Worm (Caenorhabditis elegans) whole organism, L2 larva: ENCODE measurements around the gene F40F8.4.

ENCODE experiments used
- C34F6.9 ChIP-seq: fragments of 150-350 bp; optimal IDR thresholded peaks from 2 replicates; lab custom pipeline; 2014; ENCODE audit warnings: missing biosample characterization, missing genetic modification characterization
- F13H6.1 ChIP-seq: sonication (generic microtip); optimal IDR thresholded peaks from 2 replicates; lab custom pipeline; 2016; ENCODE audit warnings: missing genetic modification characterization, missing compliant biosample characterization
- R02D3.7 ChIP-seq: fragments of 150-350 bp; optimal IDR thresholded peaks from 2 replicates; lab custom pipeline; 2014; ENCODE audit warnings: missing biosample characterization, missing genetic modification characterization
- Y55F3AM.14 ChIP-seq: fragments of 200-800 bp; sonication (Bioruptor generic); optimal IDR thresholded peaks from 2 replicates; lab custom pipeline; 2018; ENCODE audit warnings: mild to moderate bottlenecking, missing genetic modification characterization, missing compliant biosample characterization
- ama-1 ChIP-seq: fragments of 150-350 bp; optimal IDR thresholded peaks from 2 replicates; lab custom pipeline; 2018; ENCODE audit warnings: inconsistent platforms
- blmp-1 ChIP-seq: sonication (generic microtip); optimal IDR thresholded peaks from 2 replicates; lab custom pipeline; 2017; ENCODE audit warnings: missing genetic modification characterization, mild to moderate bottlenecking, missing compliant biosample characterization, antibody characterized with exemption, moderate library complexity; ENCODE audit not compliant: insufficient read depth
- ceh-16 ChIP-seq: fragments of 150-350 bp; optimal IDR thresholded peaks from 2 replicates; lab custom pipeline; 2014; ENCODE audit warnings: missing biosample characterization, missing genetic modification characterization
- ceh-82 ChIP-seq: fragments of 150-350 bp; optimal IDR thresholded peaks from 2 replicates; lab custom pipeline; 2014; ENCODE audit warnings: missing biosample characterization, missing genetic modification characterization
- crh-2 ChIP-seq: sonication (generic microtip); optimal IDR thresholded peaks from 2 replicates; lab custom pipeline; 2017; ENCODE audit warnings: missing biosample characterization, missing genetic modification characterization
- dmd-4 ChIP-seq: sonication (generic microtip); optimal IDR thresholded peaks from 2 replicates; lab custom pipeline; 2017; ENCODE audit warnings: missing biosample characterization, missing genetic modification characterization
- elt-1 ChIP-seq: fragments of 150-350 bp; optimal IDR thresholded peaks from 2 replicates; lab custom pipeline; 2014; ENCODE audit warnings: missing biosample characterization, missing genetic modification characterization
- elt-3 ChIP-seq: sonication (generic microtip); optimal IDR thresholded peaks from 2 replicates; lab custom pipeline; 2017; ENCODE audit warnings: missing biosample characterization, missing genetic modification characterization
- fos-1 ChIP-seq: fragments of 150-350 bp; optimal IDR thresholded peaks from 2 replicates; lab custom pipeline; 2014; ENCODE audit warnings: missing biosample characterization, missing genetic modification characterization
- gmeb-1 ChIP-seq: fragments of 150-350 bp; optimal IDR thresholded peaks from 2 replicates; lab custom pipeline; 2014; ENCODE audit warnings: missing biosample characterization, missing genetic modification characterization
- lin-11 ChIP-seq: fragments of 150-350 bp; sonication (generic microtip); optimal IDR thresholded peaks from 2 replicates; lab custom pipeline; 2014; ENCODE audit warnings: missing biosample characterization, missing genetic modification characterization, inconsistent platforms, mixed read lengths
- lin-39 ChIP-seq: fragments of 150-350 bp; optimal IDR thresholded peaks from 2 replicates; lab custom pipeline; 2014; ENCODE audit warnings: missing biosample characterization, missing genetic modification reagents, missing genetic modification characterization
- lsy-2 ChIP-seq, 2 experiments: fragments of 150-350 bp in 1 of 2; sonication (generic microtip) in 1 of 2; optimal IDR thresholded peaks; 2 replicates each; lab custom pipeline; 2014 to 2017; ENCODE audit warnings: missing biosample characterization in 2 of 2, missing genetic modification characterization in 2 of 2
- nhr-10 ChIP-seq: sonication (generic microtip); optimal IDR thresholded peaks from 2 replicates; lab custom pipeline; 2017; ENCODE audit warnings: missing biosample characterization, missing genetic modification characterization
- nhr-129 ChIP-seq: fragments of 150-350 bp; optimal IDR thresholded peaks from 2 replicates; lab custom pipeline; 2014; ENCODE audit warnings: missing biosample characterization, missing genetic modification characterization
- nhr-23 ChIP-seq: fragments of 150-350 bp; optimal IDR thresholded peaks from 2 replicates; lab custom pipeline; 2014; ENCODE audit warnings: missing biosample characterization, missing genetic modification reagents, missing genetic modification characterization
- nhr-77 ChIP-seq: fragments of 150-350 bp; optimal IDR thresholded peaks from 2 replicates; lab custom pipeline; 2014; ENCODE audit warnings: missing biosample characterization, missing genetic modification characterization
- sem-4 ChIP-seq: fragments of 150-350 bp; optimal IDR thresholded peaks from 2 replicates; lab custom pipeline; 2014; ENCODE audit warnings: missing biosample characterization, missing genetic modification reagents, missing genetic modification characterization
- skn-1 ChIP-seq: sonication (generic microtip); optimal IDR thresholded peaks from 2 replicates; lab custom pipeline; 2017; ENCODE audit warnings: missing biosample characterization, missing genetic modification characterization
- sma-3 ChIP-seq: sonication (generic microtip); optimal IDR thresholded peaks from 2 replicates; lab custom pipeline; 2016; ENCODE audit warnings: missing genetic modification reagents, missing genetic modification characterization, missing compliant biosample characterization
- sma-9 ChIP-seq, 2 experiments: fragments of 150-350 bp in 1 of 2; sonication (generic microtip) in 1 of 2; optimal IDR thresholded peaks; 2 replicates each; lab custom pipeline; 2014 to 2016; ENCODE audit warnings: missing genetic modification characterization in 2 of 2, mild to moderate bottlenecking in 1 of 2, missing biosample characterization in 1 of 2, missing compliant biosample characterization in 1 of 2, missing genetic modification reagents in 1 of 2, moderate library complexity in 1 of 2
- unc-39 ChIP-seq: fragments of 150-350 bp; optimal IDR thresholded peaks from 2 replicates; lab custom pipeline; 2014; ENCODE audit warnings: missing biosample characterization, missing genetic modification characterization
- unc-55 ChIP-seq: fragments of 150-350 bp; sonication (generic microtip); optimal IDR thresholded peaks from 3 replicates; lab custom pipeline; 2014; ENCODE audit warnings: missing biosample characterization, missing genetic modification reagents, missing genetic modification characterization

Gene F40F8.4

ce11 chrII:11155400-11155799 is 15.4 kb upstream of the F40F8.4 start:
- TF ChIP-seq unc-39 (tag; lab: Kevin White, UChicago) (no peak), fos-1 (peak; percentile 8)

- TF ChIP-seq crh-2 (tag; lab: Kevin White, UChicago): peak; percentile 14
- no peak for TF ChIP-seq ceh-16 (tag; lab: Kevin White, UChicago)
- TF ChIP-seq, all 48 proteins: peak for 1
Observed at ce11 chrII:11154957-11155356, 14.9 kb upstream of the F40F8.4 start.

- TF ChIP-seq blmp-1 (tag; lab: Kevin White, UChicago) (peak; percentile 13), unc-39 (tag; lab: Kevin White, UChicago) (no peak), R02D3.7 (tag; lab: Kevin White, UChicago) (no peak), fos-1 (peak; percentile 68), nhr-23 (tag; lab: Kevin White, UChicago) (no peak), elt-3 (tag; lab: Kevin White, UChicago) (no peak), Y55F3AM.14 (GFP tag; lab: Kevin White, UChicago) (no peak), dmd-4 (no peak)
Observed at ce11 chrII:11153800-11154199, 13.8 kb upstream of the F40F8.4 start.

ce11 chrII:11153080-11153479 is 13.0 kb upstream of the F40F8.4 start:
- peak; percentile 33 for TF ChIP-seq sma-9 (GFP tag; optimal IDR thresholded peaks at IDR 0.05; lab: Kevin White, UChicago)
- TF ChIP-seq sma-9 (tag; optimal IDR thresholded peaks at IDR 0.05; lab: Kevin White, UChicago): no peak
- TF ChIP-seq ama-1 (lab: Kevin White, UChicago): no peak
- TF ChIP-seq sem-4 (tag; lab: Kevin White, UChicago): no peak
- peak; percentile 55 for TF ChIP-seq fos-1
- TF ChIP-seq, all 48 proteins: peak for 2

ce11 chrII:11152495-11152894 is 12.5 kb upstream of the F40F8.4 start, which contains the start of gene pqm-1:
Gene pqm-1 (minus strand): TSS chrII:11152595.
- no peak for TF ChIP-seq blmp-1 (tag; lab: Kevin White, UChicago)
- no peak for TF ChIP-seq elt-3 (tag; lab: Kevin White, UChicago)
- TF ChIP-seq elt-1 (tag; lab: Kevin White, UChicago): no peak
- no peak for TF ChIP-seq lin-39 (tag; lab: Kevin White, UChicago)
- no peak for TF ChIP-seq skn-1
- no peak for TF ChIP-seq R02D3.7 (tag; lab: Kevin White, UChicago)
- no peak for TF ChIP-seq Y55F3AM.14 (GFP tag; lab: Kevin White, UChicago)
- TF ChIP-seq dmd-4: no peak
- TF ChIP-seq lin-11 (tag; lab: Kevin White, UChicago): no peak
- no peak for TF ChIP-seq nhr-77 (tag; lab: Kevin White, UChicago)

- TF ChIP-seq lsy-2 (tag; optimal IDR thresholded peaks at IDR 0.05; lab: Kevin White, UChicago) (peak in 1 of 2 experiments; percentile 2), crh-2 (tag; lab: Kevin White, UChicago) (peak; percentile 62), fos-1 (peak; percentile 56), unc-55 (GFP tag; lab: Kevin White, UChicago) (no peak), sma-3 (GFP tag; lab: Kevin White, UChicago) (peak; percentile 40), F13H6.1 (tag; lab: Kevin White, UChicago) (peak; percentile 69), ceh-82 (tag; lab: Kevin White, UChicago) (no peak), sma-9 (GFP tag; optimal IDR thresholded peaks at IDR 0.05; lab: Kevin White, UChicago) (peak; percentile 63), sma-9 (tag; optimal IDR thresholded peaks at IDR 0.05; lab: Kevin White, UChicago) (no peak), C34F6.9 (no peak), ama-1 (lab: Kevin White, UChicago) (peak; percentile 0), lin-11 (tag; lab: Kevin White, UChicago) (no peak), lin-39 (tag; lab: Kevin White, UChicago) (no peak), nhr-129 (tag; lab: Kevin White, UChicago) (no peak), gmeb-1 (tag; lab: Kevin White, UChicago) (peak; percentile 53), nhr-10 (no peak)
Observed at ce11 chrII:11150976-11151375, 10.9 kb upstream of the F40F8.4 start.
